Fruit fly (Drosophila melanogaster): ENCODE measurements around the gene Dh31.

DNA sequence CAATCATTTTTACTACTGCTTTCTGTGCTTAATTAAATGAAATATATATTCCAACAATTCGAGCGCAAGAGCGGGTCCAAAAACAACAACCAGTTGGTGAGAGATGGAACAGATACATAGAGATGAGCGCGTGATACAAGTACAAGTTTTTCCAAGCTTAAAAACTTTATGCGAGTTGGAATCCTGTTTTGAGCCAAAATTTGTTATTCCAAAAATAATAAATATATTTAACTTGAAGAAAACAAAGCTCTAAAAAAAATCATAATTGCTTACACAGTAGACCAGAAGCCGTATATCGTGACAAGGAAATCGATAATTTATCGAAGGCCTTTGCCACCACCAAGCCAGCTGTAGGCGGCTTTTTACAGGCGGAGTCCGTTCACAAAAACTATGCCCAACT lies 8.1 kb upstream of the Dh31 start, which contains the start of the genes CG13097 and PIG-U:
- TF ChIP-seq Pif1B (GFP tag; optimal IDR thresholded peaks at IDR 0.05) (no peak), CG34367 (tag; optimal IDR thresholded peaks at IDR 0.05) (no peak), CG14655 (GFP tag; optimal IDR thresholded peaks at IDR 0.05) (no peak), gl (tag; optimal IDR thresholded peaks at IDR 0.05) (no peak), D1 (tag; optimal IDR thresholded peaks at IDR 0.05) (no peak), CG32121 (GFP tag; IDR thresholded peaks at IDR 0.05) (peak; percentile 70; the same call in 1 of the 2 replicates), EcR (GFP tag; optimal IDR thresholded peaks at IDR 0.05) (no peak), CG17806 (tag; optimal IDR thresholded peaks at IDR 0.05) (peak; percentile 61), CG8159 (tag; optimal IDR thresholded peaks at IDR 0.05) (peak; percentile 72), CG13204 (GFP tag; optimal IDR thresholded peaks at IDR 0.05) (no peak), CG4496 (GFP tag; IDR thresholded peaks at IDR 0.05) (no peak), CG12605 (GFP tag; IDR thresholded peaks at IDR 0.05) (no peak), rn (GFP tag; IDR thresholded peaks at IDR 0.05) (peak; percentile 37; the same call in 1 of the 2 replicates)

Measured in whole organism, pupa.